In genomic region chr3R:26960496-26960895, dm6 we compare ENCODE assay signal across 3 fruit fly cellular contexts.
TF ChIP-seq lines count a peak whose summit lies in the region.

No protein-coding gene starts in this region.

- no peak for TF ChIP-seq CTCF in whole organism, embryonic (GFP tag; optimal IDR thresholded peaks at IDR 0.05; lab: Kevin White, UChicago)

TF ChIP-seq in whole organism, embryonic, 481 proteins besides CTCF, POLR2A, EP300 and RAD21 (continues in another document):
- no peak for TF ChIP-seq D19B (GFP tag; optimal IDR thresholded peaks at IDR 0.05; lab: Kevin White, UChicago)
- TF ChIP-seq CG10431 (GFP tag; optimal IDR thresholded peaks at IDR 0.05; lab: Kevin White, UChicago), result no peak
- no peak for TF ChIP-seq CG13775 (GFP tag; optimal IDR thresholded peaks at IDR 0.05; lab: Kevin White, UChicago)
- TF ChIP-seq CG34376 (GFP tag; optimal IDR thresholded peaks at IDR 0.05; lab: Kevin White, UChicago), result peak; percentile 0
- no peak for TF ChIP-seq CG10321 (GFP tag; IDR thresholded peaks at IDR 0.05; lab: Robert Waterston, UW)
- no peak for TF ChIP-seq inv (GFP tag; IDR thresholded peaks at IDR 0.05; lab: Robert Waterston, UW; ENCODE audit: partially characterized antibody)
- 0 out of 3 replicates have a peak, but pooled peaks have one; percentile 16 for TF ChIP-seq Optix (GFP tag; IDR thresholded peaks at IDR 0.05; lab: Robert Waterston, UW)
- no peak for TF ChIP-seq cas (GFP tag; IDR thresholded peaks at IDR 0.05; lab: Robert Waterston, UW)
- no peak for TF ChIP-seq BtbVII (GFP tag; optimal IDR thresholded peaks at IDR 0.05; lab: Kevin White, UChicago)
- TF ChIP-seq Hr51 (GFP tag; optimal IDR thresholded peaks at IDR 0.05; lab: Kevin White, UChicago), result no peak
- TF ChIP-seq Dp (GFP tag; optimal IDR thresholded peaks at IDR 0.05; lab: Kevin White, UChicago), result no peak
- TF ChIP-seq H15 (GFP tag; IDR thresholded peaks at IDR 0.05; lab: Robert Waterston, UW), result no peak
- TF ChIP-seq CG17912 (GFP tag; optimal IDR thresholded peaks at IDR 0.05; lab: Kevin White, UChicago), result no peak
- TF ChIP-seq vfl (GFP tag; optimal IDR thresholded peaks at IDR 0.05; lab: Kevin White, UChicago), result no peak
- TF ChIP-seq ATbp (GFP tag; optimal IDR thresholded peaks at IDR 0.05; lab: Kevin White, UChicago), result no peak
- TF ChIP-seq CG2129 (GFP tag; IDR thresholded peaks at IDR 0.05; lab: Robert Waterston, UW; ENCODE audit: partially characterized antibody), result no peak
- TF ChIP-seq vnd (GFP tag; IDR thresholded peaks at IDR 0.05; lab: Robert Waterston, UW; ENCODE audit: partially characterized antibody), result no peak
- TF ChIP-seq Ada2b (GFP tag; IDR thresholded peaks at IDR 0.05; lab: Robert Waterston, UW), result no peak
- TF ChIP-seq repo (GFP tag; optimal IDR thresholded peaks at IDR 0.05; lab: Kevin White, UChicago), result no peak
- no peak for TF ChIP-seq Xrp1 (GFP tag; IDR thresholded peaks at IDR 0.05; lab: Robert Waterston, UW)
- TF ChIP-seq CG4328 (GFP tag; optimal IDR thresholded peaks at IDR 0.05; lab: Kevin White, UChicago), result no peak
- TF ChIP-seq Atf6 (GFP tag; IDR thresholded peaks at IDR 0.05; lab: Robert Waterston, UW), result peak; percentile 53; the same call in 1 of the 2 replicates
- no peak for TF ChIP-seq CG1603 (tag; optimal IDR thresholded peaks at IDR 0.05; lab: Kevin White, UChicago)
- TF ChIP-seq kni (GFP tag; optimal IDR thresholded peaks at IDR 0.05; lab: Kevin White, UChicago), result no peak
- no peak for TF ChIP-seq crc (GFP tag; optimal IDR thresholded peaks at IDR 0.05; lab: Kevin White, UChicago)
- TF ChIP-seq Pdp1 (GFP tag; optimal IDR thresholded peaks at IDR 0.05; lab: Kevin White, UChicago), result peak in 1 of 2 experiments; percentile 91
- no peak for TF ChIP-seq slou (GFP tag; optimal IDR thresholded peaks at IDR 0.05; lab: Kevin White, UChicago)
- TF ChIP-seq Ssrp (tag; optimal IDR thresholded peaks at IDR 0.05; lab: Kevin White, UChicago), result no peak
- no peak for TF ChIP-seq ewg (GFP tag; optimal IDR thresholded peaks at IDR 0.05; lab: Kevin White, UChicago)
- TF ChIP-seq tna (GFP tag; IDR thresholded peaks at IDR 0.05; lab: Robert Waterston, UW; ENCODE audit: partially characterized antibody), result peak; percentile 36; the same call in 1 of the 2 replicates

TF ChIP-seq in whole organism, prepupa, 60 proteins besides CTCF, POLR2A, EP300 and RAD21:
- TF ChIP-seq CG10669 (GFP tag; optimal IDR thresholded peaks at IDR 0.05; lab: Kevin White, UChicago), result no peak
- no peak for TF ChIP-seq CG6808 (GFP tag; optimal IDR thresholded peaks at IDR 0.05; lab: Kevin White, UChicago)
- TF ChIP-seq CG6276 (GFP tag; optimal IDR thresholded peaks at IDR 0.05; lab: Kevin White, UChicago), result no peak
- peak; percentile 8 for TF ChIP-seq CG7368 (GFP tag; optimal IDR thresholded peaks at IDR 0.05; lab: Kevin White, UChicago)
- TF ChIP-seq eg (GFP tag; IDR thresholded peaks at IDR 0.05; lab: Robert Waterston, UW), result 0 out of 3 replicates have a peak, but pooled peaks have one; percentile 22
- TF ChIP-seq CG8119 (GFP tag; IDR thresholded peaks at IDR 0.05; lab: Robert Waterston, UW), result no peak
- TF ChIP-seq CG16779 (tag; optimal IDR thresholded peaks at IDR 0.05; lab: Kevin White, UChicago), result no peak
- TF ChIP-seq CG34406 (GFP tag; optimal IDR thresholded peaks at IDR 0.05; lab: Kevin White, UChicago), result no peak
- peak; percentile 50 for TF ChIP-seq CG6854 (GFP tag; optimal IDR thresholded peaks at IDR 0.05; lab: Kevin White, UChicago)

TF ChIP-seq in whole organism, pupa, 21 proteins besides CTCF, POLR2A, EP300 and RAD21:
- TF ChIP-seq CG4496 (GFP tag; IDR thresholded peaks at IDR 0.05; lab: Robert Waterston, UW) (0 out of 3 replicates have a peak, but pooled peaks have one; percentile 24), CG8159 (tag; optimal IDR thresholded peaks at IDR 0.05; lab: Kevin White, UChicago) (no peak), EcR (GFP tag; optimal IDR thresholded peaks at IDR 0.05; lab: Kevin White, UChicago) (peak; percentile 68), CG13204 (GFP tag; optimal IDR thresholded peaks at IDR 0.05; lab: Kevin White, UChicago) (no peak), CG12605 (GFP tag; IDR thresholded peaks at IDR 0.05; lab: Robert Waterston, UW) (no peak), D1 (tag; optimal IDR thresholded peaks at IDR 0.05; lab: Kevin White, UChicago) (no peak), CG10348 (GFP tag; IDR thresholded peaks at IDR 0.05; lab: Robert Waterston, UW) (no peak), gl (tag; optimal IDR thresholded peaks at IDR 0.05; lab: Kevin White, UChicago) (no peak)
TF ChIP-seq in whole organism, pupa: peak in this region for 2.

Comparison
In these comparisons a context has a peak if more than half of its experiments do, and no peak if none do; other contexts are left out.
1. Of the 7 proteins assayed by ChIP-seq in both whole organism, embryonic and whole organism, prepupa: peak only in whole organism, embryonic: CG16779; only in whole organism, prepupa: CG6854; in both: none; in neither: 5.